Worm (Caenorhabditis elegans) whole organism, L4/young adult: ENCODE data around the gene VW02B12L.2.
A peak's percentile ranks its signal among the peaks of the same experiment; 100 is the strongest.

Experiments
- W03F9.2 ChIP-seq: fragments of 150-350 bp; optimal IDR thresholded peaks from 2 replicates; lab custom pipeline; 2014; ENCODE audit warnings: missing biosample characterization, missing genetic modification characterization
- dao-5 ChIP-seq: sonication (generic microtip); optimal IDR thresholded peaks from 2 replicates; lab custom pipeline; 2016; ENCODE audit warnings: missing genotype, missing genetic modification characterization, moderate library complexity, missing compliant biosample characterization
- him-1 ChIP-seq: sonication (generic microtip); optimal IDR thresholded peaks from 2 replicates; lab custom pipeline; 2016; ENCODE audit warnings: missing genotype, missing genetic modification reagents, missing genetic modification characterization, missing compliant biosample characterization

DNA sequence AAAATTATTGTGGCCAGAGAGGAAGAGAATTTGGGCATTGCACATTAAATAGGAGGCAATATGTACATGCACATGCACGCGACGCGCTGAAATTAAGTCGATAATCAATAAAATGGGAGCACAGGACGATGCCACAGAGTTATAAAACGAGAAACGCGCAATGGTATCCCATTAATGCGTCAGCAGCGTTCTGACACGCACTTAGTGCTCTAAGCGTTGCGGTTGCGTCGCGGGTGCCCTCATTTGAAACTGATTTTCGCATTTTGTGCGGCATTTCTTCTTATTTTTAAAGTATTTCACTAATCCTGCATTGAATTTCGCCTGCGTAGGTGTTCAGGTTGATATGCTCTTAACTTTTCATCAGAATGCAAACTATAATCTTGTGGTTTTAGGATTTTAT, 12.9 kb upstream of the VW02B12L.2 start, which contains the start of gene rsp-1:
- TF ChIP-seq him-1 (tag; lab: Kevin White, UChicago) (peak; percentile 64), W03F9.2 (peak; percentile 96), dao-5 (tag; lab: Kevin White, UChicago) (peak; percentile 39)
